Fruit fly (Drosophila melanogaster) whole organism, pupa: Measurements from ENCODE around the gene CG3104.
A peak's percentile ranks its signal among the peaks of the same experiment; 100 is the strongest.

ENCODE experiments used
- CG10348 ChIP-seq: fragments of 200-800 bp; sonication (Bioruptor generic); IDR thresholded peaks from 2 replicates; pipeline ENCODE4 v1.3.6; 2022; ENCODE audit warnings: missing biosample characterization, missing genetic modification characterization
- CG12605 ChIP-seq: fragments of 200-800 bp; sonication (Bioruptor generic); IDR thresholded peaks from 2 replicates; pipeline ENCODE4 v1.3.6; 2022; ENCODE audit warnings: missing biosample characterization, missing genetic modification characterization
- CG13204 ChIP-seq: fragments of 200-800 bp; sonication (Bioruptor generic); optimal IDR thresholded peaks from 2 replicates; lab custom pipeline; 2018; ENCODE audit warnings: missing biosample characterization, mild to moderate bottlenecking, missing genetic modification characterization, moderate library complexity
- CG14655 ChIP-seq: fragments of 200-800 bp; sonication (Bioruptor generic); optimal IDR thresholded peaks from 3 replicates; lab custom pipeline; 2017; ENCODE audit warnings: mild to moderate bottlenecking, missing biosample characterization, missing genetic modification reagents, missing genetic modification characterization
- CG15710 ChIP-seq: fragments of 200-800 bp; sonication (Bioruptor generic); optimal IDR thresholded peaks from 2 replicates; lab custom pipeline; 2018; ENCODE audit warnings: missing biosample characterization, mild to moderate bottlenecking, missing genetic modification characterization, moderate library complexity
- CG17806 ChIP-seq: fragments of 200-800 bp; sonication (Bioruptor generic); optimal IDR thresholded peaks from 2 replicates; lab custom pipeline; 2018; ENCODE audit warnings: missing biosample characterization, mild to moderate bottlenecking, missing genetic modification characterization, moderate library complexity
- CG32121 ChIP-seq: fragments of 200-800 bp; sonication (Bioruptor generic); IDR thresholded peaks from 2 replicates; pipeline ENCODE4 v1.3.6; 2022; ENCODE audit warnings: missing biosample characterization, missing genetic modification characterization
- CG34367 ChIP-seq: fragments of 200-800 bp; sonication (Bioruptor generic); optimal IDR thresholded peaks from 2 replicates; lab custom pipeline; 2018; ENCODE audit warnings: missing biosample characterization, mild to moderate bottlenecking, missing genetic modification characterization
- CG4496 ChIP-seq: fragments of 200-800 bp; sonication (Bioruptor generic); IDR thresholded peaks from 3 replicates; pipeline ENCODE4 v1.3.6; 2022; ENCODE audit warnings: missing biosample characterization, missing genetic modification characterization
- CG8159 ChIP-seq: fragments of 200-800 bp; sonication (Bioruptor generic); optimal IDR thresholded peaks from 3 replicates; lab custom pipeline; 2018; ENCODE audit warnings: missing biosample characterization, mild to moderate bottlenecking, missing genetic modification characterization, moderate library complexity
- CG8301 ChIP-seq: fragments of 200-800 bp; sonication (Bioruptor generic); optimal IDR thresholded peaks from 2 replicates; lab custom pipeline; 2018; ENCODE audit warnings: missing biosample characterization, mild to moderate bottlenecking, missing genetic modification characterization
- CG9948 ChIP-seq: fragments of 200-800 bp; sonication (Bioruptor generic); optimal IDR thresholded peaks from 2 replicates; lab custom pipeline; 2018; ENCODE audit warnings: missing biosample characterization, mild to moderate bottlenecking, missing genetic modification characterization, moderate library complexity
- D1 ChIP-seq: fragments of 200-800 bp; sonication (Bioruptor generic); optimal IDR thresholded peaks from 2 replicates; lab custom pipeline; 2018; ENCODE audit warnings: missing biosample characterization, mild to moderate bottlenecking, missing genetic modification characterization, moderate library complexity
- EcR ChIP-seq: fragments of 200-800 bp; sonication (Bioruptor generic); optimal IDR thresholded peaks from 3 replicates; lab custom pipeline; 2019; ENCODE audit warnings: missing biosample characterization, missing genetic modification characterization, mild to moderate bottlenecking, moderate library complexity, missing genetic modification reagents
- Ets98B ChIP-seq: fragments of 200-800 bp; sonication (Bioruptor generic); IDR thresholded peaks from 2 replicates; pipeline ENCODE4 v1.3.6; 2022; ENCODE audit warnings: missing biosample characterization, missing genetic modification characterization
- Pif1A ChIP-seq: fragments of 200-800 bp; sonication (Bioruptor generic); optimal IDR thresholded peaks from 3 replicates; lab custom pipeline; 2016; ENCODE audit warnings: missing biosample characterization, missing genetic modification characterization
- Pif1B ChIP-seq: fragments of 200-800 bp; sonication (Bioruptor generic); optimal IDR thresholded peaks from 3 replicates; lab custom pipeline; 2016; ENCODE audit warnings: missing biosample characterization, missing genetic modification characterization
- Snoo ChIP-seq: fragments of 200-800 bp; sonication (Bioruptor generic); optimal IDR thresholded peaks from 3 replicates; lab custom pipeline; 2017; ENCODE audit warnings: missing biosample characterization, mild to moderate bottlenecking, missing genetic modification characterization, inconsistent platforms
- fd96Ca ChIP-seq: fragments of 200-800 bp; sonication (Bioruptor generic); IDR thresholded peaks from 3 replicates; pipeline ENCODE4 v1.3.6; 2022; ENCODE audit warnings: missing biosample characterization, missing genetic modification characterization
- gl ChIP-seq: fragments of 200-800 bp; sonication (Bioruptor generic); optimal IDR thresholded peaks from 2 replicates; lab custom pipeline; 2018; ENCODE audit warnings: missing biosample characterization, mild to moderate bottlenecking, missing genetic modification characterization
- rn ChIP-seq: fragments of 200-800 bp; sonication (Bioruptor generic); IDR thresholded peaks from 2 replicates; pipeline ENCODE4 v1.3.6; 2022; ENCODE audit warnings: missing biosample characterization, missing genetic modification characterization

Gene CG3104

dm6 chr2L:2855773-2856615, at the start of gene CG3104, which contains the start of gene RpS21:
TSS of gene CG3104 (minus strand) at chr2L:2855778.
TSS of gene RpS21 (plus strand) at chr2L:2856070.
- TF ChIP-seq CG13204 (peak; percentile 48), CG9948 (tag; lab: Kevin White, UChicago) (peak; percentile 24), Snoo (peak; percentile 86), rn (GFP tag; lab: Robert Waterston, UW) (peak; percentile 63), D1 (no peak), CG8159 (no peak), CG34367 (tag; lab: Kevin White, UChicago) (peak; percentile 57), CG12605 (GFP tag; lab: Robert Waterston, UW) (peak; percentile 53; the same call in 1 of the 2 replicates), Pif1B (peak; percentile 9), EcR (GFP tag; lab: Kevin White, UChicago) (no peak), Ets98B (GFP tag; lab: Robert Waterston, UW) (peak; percentile 60; the same call in 1 of the 2 replicates), CG32121 (GFP tag; lab: Robert Waterston, UW) (peak; percentile 36; the same call in 1 of the 2 replicates), gl (tag; lab: Kevin White, UChicago) (no peak), CG15710 (tag; lab: Kevin White, UChicago) (peak; percentile 53), CG4496 (GFP tag; lab: Robert Waterston, UW) (peak; percentile 84), CG14655 (peak; percentile 67), CG17806 (tag; lab: Kevin White, UChicago) (peak; percentile 37), Pif1A (GFP tag; lab: Kevin White, UChicago) (peak; percentile 54), fd96Ca (GFP tag; lab: Robert Waterston, UW) (peak; percentile 59; the same call in 2 of the 3 replicates), CG10348 (GFP tag; lab: Robert Waterston, UW) (no peak), CG8301 (tag; lab: Kevin White, UChicago) (peak; percentile 1)
- TF ChIP-seq, all 21 proteins: peak for 16

dm6 chr2L:2905051-2905446, 49.5 kb upstream of the CG3104 start:
- TF ChIP-seq CG32121 (GFP tag; lab: Robert Waterston, UW) (peak; percentile 73), Pif1B (peak; percentile 69), CG15710 (tag; lab: Kevin White, UChicago) (peak; percentile 62), CG8159 (peak; percentile 72), CG14655 (peak; percentile 38), fd96Ca (GFP tag; lab: Robert Waterston, UW) (no peak), Pif1A (GFP tag; lab: Kevin White, UChicago) (peak; percentile 48), CG12605 (GFP tag; lab: Robert Waterston, UW) (no peak), Snoo (peak; percentile 71), CG8301 (tag; lab: Kevin White, UChicago) (peak; percentile 32), D1 (peak; percentile 41), rn (GFP tag; lab: Robert Waterston, UW) (peak; percentile 50), Ets98B (GFP tag; lab: Robert Waterston, UW) (peak; percentile 51; the same call in 1 of the 2 replicates), EcR (GFP tag; lab: Kevin White, UChicago) (no peak), gl (tag; lab: Kevin White, UChicago) (no peak), CG34367 (tag; lab: Kevin White, UChicago) (peak; percentile 16), CG17806 (tag; lab: Kevin White, UChicago) (peak; percentile 32), CG9948 (tag; lab: Kevin White, UChicago) (peak; percentile 38), CG10348 (GFP tag; lab: Robert Waterston, UW) (no peak), CG4496 (GFP tag; lab: Robert Waterston, UW) (peak; percentile 41; the same call in 2 of the 3 replicates), CG13204 (no peak)

- TF ChIP-seq CG12605 (GFP tag; lab: Robert Waterston, UW) (no peak), rn (GFP tag; lab: Robert Waterston, UW) (no peak), Pif1B (no peak), Snoo (no peak), Pif1A (GFP tag; lab: Kevin White, UChicago) (no peak), CG34367 (tag; lab: Kevin White, UChicago) (no peak), CG15710 (tag; lab: Kevin White, UChicago) (no peak), EcR (GFP tag; lab: Kevin White, UChicago) (peak; percentile 40), CG17806 (tag; lab: Kevin White, UChicago) (no peak)
Measured at dm6 chr2L:2904316-2905050, 48.9 kb upstream of the CG3104 start.

- TF ChIP-seq rn (GFP tag; lab: Robert Waterston, UW) (no peak), CG8301 (tag; lab: Kevin White, UChicago) (no peak), CG15710 (tag; lab: Kevin White, UChicago) (no peak), Pif1A (GFP tag; lab: Kevin White, UChicago) (no peak), CG34367 (tag; lab: Kevin White, UChicago) (no peak), EcR (GFP tag; lab: Kevin White, UChicago) (no peak), CG14655 (no peak), CG10348 (GFP tag; lab: Robert Waterston, UW) (no peak), Ets98B (GFP tag; lab: Robert Waterston, UW) (no peak), CG32121 (GFP tag; lab: Robert Waterston, UW) (no peak), CG17806 (tag; lab: Kevin White, UChicago) (no peak), CG9948 (tag; lab: Kevin White, UChicago) (no peak), fd96Ca (GFP tag; lab: Robert Waterston, UW) (no peak), D1 (no peak), CG4496 (GFP tag; lab: Robert Waterston, UW) (no peak), CG12605 (GFP tag; lab: Robert Waterston, UW) (no peak), gl (tag; lab: Kevin White, UChicago) (no peak), CG13204 (no peak), Snoo (no peak)
Measured at dm6 chr2L:2903649-2904048, 48.1 kb upstream of the CG3104 start.
